Worm (Caenorhabditis elegans) whole organism, L4 larva: ENCODE results near the gene shw-1.

Experiments
- D1046.2 ChIP-seq: fragments of 200-800 bp; sonication (Bioruptor generic); IDR thresholded peaks from 2 replicates; pipeline ENCODE4 v1.3.6; 2022; ENCODE audit warnings: missing genetic modification characterization, missing compliant biosample characterization
- F44E2.7 ChIP-seq: fragments of 200-800 bp; sonication (Bioruptor generic); IDR thresholded peaks from 2 replicates; pipeline ENCODE4 v2.1.2; 2022; ENCODE audit warnings: missing genetic modification characterization, missing compliant biosample characterization
- F49E8.2 ChIP-seq: sonication (generic microtip); optimal IDR thresholded peaks from 2 replicates; lab custom pipeline; 2016; ENCODE audit warnings: missing compliant biosample characterization, mild to moderate bottlenecking, missing genetic modification characterization, borderline replicate concordance
- T20F7.1 ChIP-seq: fragments of 200-800 bp; sonication (Bioruptor generic); optimal IDR thresholded peaks from 2 replicates; lab custom pipeline; 2018; ENCODE audit warnings: mild to moderate bottlenecking, missing genetic modification characterization, missing compliant biosample characterization
- T26A8.4 ChIP-seq: fragments of 200-800 bp; sonication (Bioruptor generic); IDR thresholded peaks from 2 replicates; pipeline ENCODE4 v1.3.6; 2022; ENCODE audit warnings: missing genetic modification characterization, missing compliant biosample characterization
- Y105C5A.15 ChIP-seq: fragments of 200-800 bp; sonication (Bioruptor generic); IDR thresholded peaks from 2 replicates; pipeline ENCODE4 v1.3.6; 2022; ENCODE audit warnings: missing genetic modification characterization, missing compliant biosample characterization
- Y5F2A.4 ChIP-seq: fragments of 200-800 bp; sonication (Bioruptor generic); optimal IDR thresholded peaks from 2 replicates; lab custom pipeline; 2018; ENCODE audit warnings: mild to moderate bottlenecking, missing genetic modification characterization, missing compliant biosample characterization
- ZK337.2 ChIP-seq: fragments of 200-800 bp; sonication (Bioruptor generic); IDR thresholded peaks from 2 replicates; pipeline ENCODE4 v1.3.6; 2022; ENCODE audit warnings: missing genetic modification reagents, missing genetic modification characterization, missing compliant biosample characterization
- ama-1 ChIP-seq: fragments of 150-350 bp; optimal IDR thresholded peaks from 2 replicates; lab custom pipeline; 2014; ENCODE audit warnings: inconsistent platforms, mixed read lengths
- ceh-20 ChIP-seq: fragments of 200-800 bp; sonication (Bioruptor generic); IDR thresholded peaks from 2 replicates; pipeline ENCODE4 v1.3.6; 2022; ENCODE audit warnings: missing genetic modification reagents, missing genetic modification characterization, missing compliant biosample characterization
- ceh-44 ChIP-seq: fragments of 200-800 bp; sonication (Bioruptor generic); IDR thresholded peaks from 2 replicates; pipeline ENCODE4 v1.3.6; 2022; ENCODE audit warnings: missing genetic modification reagents, missing genetic modification characterization, missing compliant biosample characterization
- ceh-82 ChIP-seq: sonication (generic microtip); optimal IDR thresholded peaks from 2 replicates; lab custom pipeline; 2017; ENCODE audit warnings: missing biosample characterization, missing genetic modification characterization
- ces-1 ChIP-seq: fragments of 150-350 bp; sonication (generic microtip); optimal IDR thresholded peaks from 4 replicates; lab custom pipeline; 2014; ENCODE audit warnings: missing biosample characterization, missing genetic modification reagents, missing genetic modification characterization
- daf-12 ChIP-seq: fragments of 150-350 bp; optimal IDR thresholded peaks from 2 replicates; lab custom pipeline; 2014; ENCODE audit warnings: missing biosample characterization, missing genetic modification reagents, missing genetic modification characterization
- daf-19 ChIP-seq: fragments of 200-800 bp; sonication (Bioruptor generic); conservative IDR thresholded peaks from 2 replicates; pipeline ENCODE4 v1.3.6; 2022; ENCODE audit warnings: missing genetic modification characterization, missing compliant biosample characterization
- dmd-6 ChIP-seq: fragments of 200-800 bp; sonication (Bioruptor generic); IDR thresholded peaks from 2 replicates; pipeline ENCODE4 v1.3.6; 2022; ENCODE audit warnings: missing genetic modification reagents, missing genetic modification characterization, missing compliant biosample characterization
- dmd-8 ChIP-seq: fragments of 200-800 bp; sonication (Bioruptor generic); IDR thresholded peaks from 2 replicates; pipeline ENCODE4 v1.3.6; 2022; ENCODE audit warnings: missing genetic modification characterization, missing compliant biosample characterization
- dpl-1 ChIP-seq: fragments of 150-350 bp; optimal IDR thresholded peaks from 2 replicates; lab custom pipeline; 2014; ENCODE audit warnings: missing biosample characterization, missing genetic modification reagents, missing genetic modification characterization
- egl-27 ChIP-seq: sonication (generic microtip); optimal IDR thresholded peaks from 3 replicates; lab custom pipeline; 2017; ENCODE audit warnings: missing biosample characterization, missing genetic modification reagents, missing genetic modification characterization
- egl-43 ChIP-seq: fragments of 200-800 bp; sonication (Bioruptor generic); IDR thresholded peaks from 2 replicates; pipeline ENCODE4 v1.3.6; 2022; ENCODE audit warnings: missing genetic modification reagents, missing genetic modification characterization, missing compliant biosample characterization
- hif-1 ChIP-seq, 2 experiments: sonication (generic microtip); optimal IDR thresholded peaks; 2 replicates each; lab custom pipeline; 2016 to 2017; ENCODE audit warnings: missing compliant biosample characterization in 2 of 2, missing genetic modification characterization in 2 of 2, missing genetic modification reagents in 2 of 2, missing genotype in 2 of 2, mild to moderate bottlenecking in 1 of 2
- hmg-1.1 ChIP-seq: fragments of 200-800 bp; sonication (Bioruptor generic); IDR thresholded peaks from 2 replicates; pipeline ENCODE4 v1.3.6; 2022; ENCODE audit warnings: missing genetic modification reagents, missing genetic modification characterization, missing compliant biosample characterization
- lim-7 ChIP-seq: fragments of 200-800 bp; sonication (Bioruptor generic); IDR thresholded peaks from 2 replicates; pipeline ENCODE4 v1.3.6; 2022; ENCODE audit warnings: missing genetic modification characterization, missing compliant biosample characterization
- lin-1 ChIP-seq: fragments of 200-800 bp; sonication (Bioruptor generic); IDR thresholded peaks from 2 replicates; pipeline ENCODE4 v1.3.6; 2022; ENCODE audit warnings: missing genetic modification reagents, missing genetic modification characterization, missing compliant biosample characterization
- lin-13 ChIP-seq: fragments of 150-350 bp; optimal IDR thresholded peaks from 2 replicates; lab custom pipeline; 2014; ENCODE audit warnings: missing biosample characterization, missing genetic modification reagents, missing genetic modification characterization
- lin-38 ChIP-seq: fragments of 200-800 bp; sonication (Bioruptor generic); IDR thresholded peaks from 2 replicates; pipeline ENCODE4 v1.3.6; 2022; ENCODE audit warnings: missing genetic modification reagents, missing genetic modification characterization, missing compliant biosample characterization
- lin-39 ChIP-seq: fragments of 150-350 bp; optimal IDR thresholded peaks from 2 replicates; lab custom pipeline; 2014; ENCODE audit warnings: missing biosample characterization, missing genetic modification reagents, missing genetic modification characterization
- lsy-2 ChIP-seq, 2 experiments: fragments of 150-350 bp in 1 of 2; sonication (generic microtip) in 1 of 2; optimal IDR thresholded peaks; 2 replicates each; lab custom pipeline; 2014 to 2017; ENCODE audit warnings: missing biosample characterization in 2 of 2, missing genetic modification characterization in 2 of 2
- mep-1 ChIP-seq: fragments of 150-350 bp; sonication (generic microtip); optimal IDR thresholded peaks from 3 replicates; lab custom pipeline; 2014; ENCODE audit warnings: missing biosample characterization, missing genetic modification characterization
- mes-2 ChIP-seq: sonication (generic microtip); optimal IDR thresholded peaks from 2 replicates; lab custom pipeline; 2016; ENCODE audit warnings: missing genotype, mild to moderate bottlenecking, missing genetic modification characterization, missing compliant biosample characterization; ENCODE audit not compliant: poor library complexity, severe bottlenecking
- mxl-3 ChIP-seq: fragments of 200-800 bp; sonication (Bioruptor generic); optimal IDR thresholded peaks from 2 replicates; lab custom pipeline; 2018; ENCODE audit warnings: mild to moderate bottlenecking, missing genetic modification characterization, missing compliant biosample characterization
- nhr-10 ChIP-seq: fragments of 150-350 bp; optimal IDR thresholded peaks from 2 replicates; lab custom pipeline; 2014; ENCODE audit warnings: missing biosample characterization, missing genetic modification characterization
- nhr-102 ChIP-seq: sonication (generic microtip); optimal IDR thresholded peaks from 2 replicates; lab custom pipeline; 2016; ENCODE audit warnings: mild to moderate bottlenecking, missing genetic modification characterization, moderate library complexity, missing compliant biosample characterization
- nhr-111 ChIP-seq: fragments of 200-800 bp; sonication (Bioruptor generic); optimal IDR thresholded peaks from 2 replicates; lab custom pipeline; 2018; ENCODE audit warnings: mild to moderate bottlenecking, missing genetic modification characterization, missing compliant biosample characterization
- nhr-25 ChIP-seq: sonication (generic microtip); optimal IDR thresholded peaks from 2 replicates; lab custom pipeline; 2017; ENCODE audit warnings: missing genetic modification characterization, mild to moderate bottlenecking, missing compliant biosample characterization, antibody characterized with exemption, moderate library complexity, borderline replicate concordance; ENCODE audit not compliant: insufficient read depth
- nhr-41 ChIP-seq: fragments of 200-800 bp; sonication (Bioruptor generic); IDR thresholded peaks from 2 replicates; pipeline ENCODE4 v1.3.6; 2022; ENCODE audit warnings: missing genetic modification reagents, missing genetic modification characterization, missing compliant biosample characterization
- nhr-42 ChIP-seq: fragments of 200-800 bp; sonication (Bioruptor generic); IDR thresholded peaks from 2 replicates; pipeline ENCODE4 v1.3.6; 2022; ENCODE audit warnings: missing genetic modification characterization, missing compliant biosample characterization
- nhr-6 ChIP-seq: fragments of 150-350 bp; optimal IDR thresholded peaks from 2 replicates; lab custom pipeline; 2014; ENCODE audit warnings: missing biosample characterization, missing genetic modification characterization
- nhr-76 ChIP-seq: fragments of 150-350 bp; optimal IDR thresholded peaks from 2 replicates; lab custom pipeline; 2014; ENCODE audit warnings: missing biosample characterization, missing genetic modification characterization
- pha-4 ChIP-seq, 2 experiments: fragments of 150-350 bp in 1 of 2; fragments of 200-800 bp in 1 of 2; sonication (Bioruptor generic) in 1 of 2; IDR thresholded peaks in 1 of 2; optimal IDR thresholded peaks in 1 of 2; 2 replicates each; pipeline versions ENCODE4 v1.3.6 to Lab custom; 2014 to 2022; ENCODE audit warnings: missing genetic modification characterization in 2 of 2, missing genetic modification reagents in 2 of 2, missing biosample characterization in 1 of 2, missing compliant biosample characterization in 1 of 2
- php-3 ChIP-seq: fragments of 200-800 bp; sonication (Bioruptor generic); IDR thresholded peaks from 2 replicates; pipeline ENCODE4 v1.3.6; 2022; ENCODE audit warnings: missing genetic modification reagents, missing genetic modification characterization, missing compliant biosample characterization
- snpc-1.2 ChIP-seq: fragments of 200-800 bp; sonication (Bioruptor generic); IDR thresholded peaks from 2 replicates; pipeline ENCODE4 v1.3.6; 2022; ENCODE audit warnings: missing genetic modification reagents, missing genetic modification characterization, missing compliant biosample characterization
- spr-3 ChIP-seq: fragments of 200-800 bp; sonication (Bioruptor generic); optimal IDR thresholded peaks from 2 replicates; lab custom pipeline; 2018; ENCODE audit warnings: mild to moderate bottlenecking, missing genetic modification characterization, missing compliant biosample characterization
- tag-97 ChIP-seq: fragments of 200-800 bp; sonication (Bioruptor generic); IDR thresholded peaks from 2 replicates; pipeline ENCODE4 v1.3.6; 2022; ENCODE audit warnings: missing genetic modification characterization, missing compliant biosample characterization
- unc-39 ChIP-seq: sonication (generic microtip); optimal IDR thresholded peaks from 2 replicates; lab custom pipeline; 2017; ENCODE audit warnings: missing biosample characterization, missing genetic modification characterization
- unc-62 ChIP-seq, 3 experiments: fragments of 150-350 bp in 1 of 3; sonication (generic microtip); optimal IDR thresholded peaks in 2 of 3; peaks in 1 of 3; 1 replicate in 1 of 3; 2 replicates in 2 of 3; lab custom pipeline; 2014 to 2017; ENCODE audit warnings: missing biosample characterization in 3 of 3, missing genetic modification characterization in 3 of 3, missing genetic modification reagents in 3 of 3, missing genotype in 1 of 3
- vab-7 ChIP-seq: fragments of 200-800 bp; sonication (Bioruptor generic); IDR thresholded peaks from 2 replicates; pipeline ENCODE4 v1.3.6; 2022; ENCODE audit warnings: missing genetic modification reagents, missing genetic modification characterization, missing compliant biosample characterization
- zag-1 ChIP-seq: fragments of 150-350 bp; optimal IDR thresholded peaks from 2 replicates; lab custom pipeline; 2014; ENCODE audit warnings: missing biosample characterization, missing genetic modification characterization
- zip-11 ChIP-seq: fragments of 200-800 bp; sonication (Bioruptor generic); IDR thresholded peaks from 2 replicates; pipeline ENCODE4 v1.3.6; 2022; ENCODE audit warnings: missing genetic modification characterization, missing compliant biosample characterization
- zip-2 ChIP-seq: fragments of 150-350 bp; optimal IDR thresholded peaks from 2 replicates; lab custom pipeline; 2014; ENCODE audit warnings: missing biosample characterization, missing genetic modification characterization

The shw-1 gene

DNA sequence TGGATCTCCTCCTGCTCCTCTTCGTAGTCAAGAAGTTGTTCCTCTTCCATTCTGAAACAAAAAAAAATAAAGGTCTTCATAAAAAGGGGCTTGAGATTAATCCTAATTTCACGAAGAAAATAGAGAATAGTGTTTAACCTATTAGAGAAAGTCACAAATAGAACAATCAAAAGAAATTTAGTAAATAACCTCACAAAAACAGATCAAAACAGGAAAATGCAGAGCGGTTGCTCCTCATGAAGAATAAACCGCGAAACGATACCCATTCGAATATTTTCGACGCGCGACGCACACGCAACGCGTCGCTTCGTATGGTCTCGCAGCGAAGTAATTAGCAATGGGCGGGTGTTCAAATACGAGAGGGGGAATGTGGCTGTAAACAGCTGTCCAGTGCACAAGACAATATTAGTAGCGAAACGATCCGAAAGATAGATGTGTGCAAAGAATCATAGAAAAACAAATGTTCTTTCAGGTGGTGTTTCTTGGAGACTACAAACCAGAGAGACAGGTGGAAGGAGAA lies 7.6 kb upstream of the shw-1 start, which contains the start of gene hel-1 (continued):
- no peak for TF ChIP-seq ZK337.2
- TF ChIP-seq nhr-41 = no peak
- no peak for TF ChIP-seq F44E2.7 (GFP tag; lab: Robert Waterston, UW)
- peak in 1 of 2 experiments; percentile 65 for TF ChIP-seq hif-1 (tag; optimal IDR thresholded peaks at IDR 0.05; lab: Kevin White, UChicago)
- no peak for TF ChIP-seq nhr-10 (tag; lab: Kevin White, UChicago)
- peak; percentile 50; the same call in 1 of the 2 replicates for TF ChIP-seq ceh-20 (GFP tag; lab: Robert Waterston, UW)
- TF ChIP-seq zip-2 (tag; lab: Kevin White, UChicago) = no peak
- peak; percentile 41; the same call in 1 of the 2 replicates for TF ChIP-seq dmd-6 (GFP tag; lab: Robert Waterston, UW)
- TF ChIP-seq ceh-44 (GFP tag; lab: Robert Waterston, UW) = no peak
- peak; percentile 70 for TF ChIP-seq lin-13 (GFP tag; lab: Kevin White, UChicago)
- no peak for TF ChIP-seq zip-11 (GFP tag; lab: Robert Waterston, UW)
- TF ChIP-seq daf-12 (tag; lab: Kevin White, UChicago) = no peak
- no peak for TF ChIP-seq T26A8.4
- TF ChIP-seq D1046.2 (GFP tag; lab: Robert Waterston, UW) = no peak
- TF ChIP-seq F49E8.2 (tag; lab: Kevin White, UChicago) = no peak
- TF ChIP-seq lsy-2 (tag; optimal IDR thresholded peaks at IDR 0.05; lab: Kevin White, UChicago) = peak; percentile 42 to 88
- peak; percentile 81 for TF ChIP-seq vab-7
- 0 out of 2 replicates have a peak, but pooled peaks have one; percentile 36 for TF ChIP-seq lin-1 (GFP tag; lab: Robert Waterston, UW)
- TF ChIP-seq dmd-8 (GFP tag; lab: Robert Waterston, UW) = no peak
- TF ChIP-seq ceh-82 = no peak
- peak; percentile 87 for TF ChIP-seq mes-2 (tag; lab: Kevin White, UChicago)
- peak; percentile 80 for TF ChIP-seq nhr-6
- peak; percentile 68 for TF ChIP-seq lin-39 (tag; lab: Kevin White, UChicago)
- TF ChIP-seq unc-62 (GFP tag; optimal IDR thresholded peaks at IDR 0.05 in 1 of 2; lab: Kevin White, UChicago) = peak in 1 of 2 experiments; percentile 88
- TF ChIP-seq unc-62 (tag; optimal IDR thresholded peaks at IDR 0.05; lab: Kevin White, UChicago) = no peak
- TF ChIP-seq snpc-1.2 = no peak
- TF ChIP-seq zag-1 (tag; lab: Kevin White, UChicago) = no peak
- peak; percentile 36 for TF ChIP-seq ces-1 (GFP tag; lab: Kevin White, UChicago)
- TF ChIP-seq nhr-76 = no peak
- peak; percentile 69 for TF ChIP-seq hmg-1.1 (GFP tag; lab: Robert Waterston, UW)
- TF ChIP-seq Y105C5A.15 = no peak
- TF ChIP-seq Y5F2A.4 (GFP tag; lab: Kevin White, UChicago) = no peak
- peak; percentile 39; the same call in 1 of the 2 replicates for TF ChIP-seq egl-43 (GFP tag; lab: Robert Waterston, UW)
- no peak for TF ChIP-seq nhr-111 (GFP tag; lab: Kevin White, UChicago)
- no peak for TF ChIP-seq unc-39 (tag; lab: Kevin White, UChicago)
- TF ChIP-seq ama-1 (lab: Kevin White, UChicago) = peak; percentile 38
- TF ChIP-seq dpl-1 (GFP tag; lab: Kevin White, UChicago) = peak; percentile 91
- TF ChIP-seq egl-27 (tag; lab: Kevin White, UChicago) = no peak
- TF ChIP-seq nhr-25 (tag; lab: Kevin White, UChicago) = peak; percentile 30
- no peak for TF ChIP-seq nhr-102 (tag; lab: Kevin White, UChicago)
- TF ChIP-seq tag-97 (GFP tag; lab: Robert Waterston, UW) = no peak
- TF ChIP-seq lim-7 (GFP tag; lab: Robert Waterston, UW) = no peak
- peak; percentile 63 for TF ChIP-seq T20F7.1 (GFP tag; lab: Kevin White, UChicago)
- TF ChIP-seq php-3 (GFP tag; lab: Robert Waterston, UW) = no peak
- no peak for TF ChIP-seq pha-4 (GFP tag; IDR thresholded peaks at IDR 0.05; lab: Robert Waterston, UW)
- no peak for TF ChIP-seq pha-4 (tag; optimal IDR thresholded peaks at IDR 0.05; lab: Kevin White, UChicago)
- no peak for TF ChIP-seq nhr-42 (GFP tag; lab: Robert Waterston, UW)
- TF ChIP-seq daf-19 (GFP tag; lab: Robert Waterston, UW) = no peak
- no peak for TF ChIP-seq lin-38 (GFP tag; lab: Robert Waterston, UW)
- TF ChIP-seq spr-3 (GFP tag; lab: Kevin White, UChicago) = no peak
- TF ChIP-seq mep-1 (tag; lab: Kevin White, UChicago) = no peak
- peak; percentile 22 for TF ChIP-seq mxl-3 (GFP tag; lab: Kevin White, UChicago)
